Fruit fly (Drosophila melanogaster) whole organism, embryonic: ENCODE data around the gene yellow-e2.

Experiments used
- ATbp ChIP-seq: fragments of 200-800 bp; sonication (Bioruptor generic); optimal IDR thresholded peaks from 2 replicates; lab custom pipeline; 2017; ENCODE audit warnings: missing biosample characterization, mild to moderate bottlenecking, missing genetic modification characterization, missing genetic modification reagents
- Antp ChIP-seq: fragments of 200-800 bp; sonication (Bioruptor generic); optimal IDR thresholded peaks from 3 replicates; lab custom pipeline; 2016; ENCODE audit warnings: missing biosample characterization, missing genetic modification characterization
- Atf6 ChIP-seq: fragments of 200-800 bp; sonication (Bioruptor generic); IDR thresholded peaks from 2 replicates; pipeline ENCODE4 v1.3.6; 2022; ENCODE audit warnings: missing biosample characterization, missing genetic modification characterization
- B-H2 ChIP-seq: fragments of 200-800 bp; sonication (Bioruptor generic); optimal IDR thresholded peaks from 2 replicates; lab custom pipeline; 2018; ENCODE audit warnings: missing biosample characterization, mild to moderate bottlenecking, missing genetic modification characterization
- BEAF-32 ChIP-seq: fragments of 200-800 bp; sonication (Bioruptor generic); optimal IDR thresholded peaks from 3 replicates; lab custom pipeline; 2017; ENCODE audit warnings: missing biosample characterization, missing genetic modification characterization, mild to moderate bottlenecking, moderate library complexity, missing genetic modification reagents
- CG10267 ChIP-seq: fragments of 200-800 bp; sonication (Bioruptor generic); optimal IDR thresholded peaks from 2 replicates; lab custom pipeline; 2018; ENCODE audit warnings: missing biosample characterization, mild to moderate bottlenecking, missing genetic modification characterization, moderate library complexity
- CG10565 ChIP-seq: fragments of 200-800 bp; sonication (Bioruptor generic); optimal IDR thresholded peaks from 3 replicates; lab custom pipeline; 2016; ENCODE audit warnings: missing biosample characterization, mild to moderate bottlenecking, missing genetic modification characterization
- CG11085 ChIP-seq: fragments of 200-800 bp; sonication (Bioruptor generic); IDR thresholded peaks from 2 replicates; pipeline ENCODE4 v1.3.6; 2022; ENCODE audit warnings: missing biosample characterization, missing genetic modification characterization
- CG12219 ChIP-seq: fragments of 200-800 bp; sonication (Bioruptor generic); optimal IDR thresholded peaks from 3 replicates; lab custom pipeline; 2018; ENCODE audit warnings: missing biosample characterization, mild to moderate bottlenecking, missing genetic modification characterization
- CG16815 ChIP-seq: fragments of 200-800 bp; sonication (Bioruptor generic); optimal IDR thresholded peaks from 3 replicates; lab custom pipeline; 2017; ENCODE audit warnings: missing biosample characterization, mild to moderate bottlenecking, missing genetic modification characterization
- CG17361 ChIP-seq: fragments of 200-800 bp; sonication (Bioruptor generic); IDR thresholded peaks from 3 replicates; pipeline ENCODE4 v1.3.6; 2022; ENCODE audit warnings: missing biosample characterization, missing genetic modification characterization
- CG17568 ChIP-seq: fragments of 200-800 bp; sonication (Bioruptor generic); optimal IDR thresholded peaks from 2 replicates; lab custom pipeline; 2018; ENCODE audit warnings: missing biosample characterization, mild to moderate bottlenecking, missing genetic modification characterization, moderate library complexity
- CG18011 ChIP-seq: fragments of 200-800 bp; sonication (Bioruptor generic); optimal IDR thresholded peaks from 2 replicates; lab custom pipeline; 2017; ENCODE audit warnings: missing biosample characterization, missing genetic modification characterization, mild to moderate bottlenecking, moderate library complexity, missing genotype
- CG30020 ChIP-seq: fragments of 200-800 bp; optimal IDR thresholded peaks from 2 replicates; lab custom pipeline; 2019; ENCODE audit warnings: missing biosample characterization, mild to moderate bottlenecking, missing genetic modification characterization, moderate library complexity
- CG3726 ChIP-seq: fragments of 200-800 bp; sonication (Bioruptor generic); IDR thresholded peaks from 3 replicates; pipeline ENCODE4, ENCODE4 v1.3.6; 2022; ENCODE audit warnings: missing biosample characterization, missing genetic modification characterization
- CG4282 ChIP-seq: fragments of 200-800 bp; sonication (Bioruptor generic); optimal IDR thresholded peaks from 2 replicates; lab custom pipeline; 2016; ENCODE audit warnings: missing biosample characterization, missing genetic modification characterization
- CG4328 ChIP-seq: fragments of 200-800 bp; sonication (Bioruptor generic); optimal IDR thresholded peaks from 3 replicates; lab custom pipeline; 2017; ENCODE audit warnings: missing biosample characterization, missing genetic modification reagents, missing genetic modification characterization
- CG4617 ChIP-seq: fragments of 200-800 bp; sonication (Bioruptor generic); optimal IDR thresholded peaks from 3 replicates; lab custom pipeline; 2016; ENCODE audit warnings: missing biosample characterization, missing genetic modification characterization, borderline replicate concordance
- CG4820 ChIP-seq: fragments of 200-800 bp; sonication (Bioruptor generic); optimal IDR thresholded peaks from 3 replicates; lab custom pipeline; 2016; ENCODE audit warnings: missing biosample characterization, missing genetic modification characterization
- CG6683 ChIP-seq: fragments of 200-800 bp; sonication (Bioruptor generic); optimal IDR thresholded peaks from 2 replicates; lab custom pipeline; 2017; ENCODE audit warnings: missing biosample characterization, mild to moderate bottlenecking, missing genetic modification characterization, missing genetic modification reagents
- CG6765 ChIP-seq: fragments of 200-800 bp; sonication (Bioruptor generic); optimal IDR thresholded peaks from 3 replicates; lab custom pipeline; 2017; ENCODE audit warnings: missing biosample characterization, mild to moderate bottlenecking, missing genetic modification characterization
- CG9437 ChIP-seq: fragments of 200-800 bp; sonication (Bioruptor generic); optimal IDR thresholded peaks from 2 replicates; lab custom pipeline; 2018; ENCODE audit warnings: missing biosample characterization, mild to moderate bottlenecking, missing genetic modification characterization
- CTCF ChIP-seq: fragments of 200-800 bp; sonication (Bioruptor generic); optimal IDR thresholded peaks from 2 replicates; lab custom pipeline; 2017; ENCODE audit warnings: missing biosample characterization, mild to moderate bottlenecking, missing genetic modification characterization, moderate library complexity
- Chrac-16 ChIP-seq: fragments of 200-800 bp; sonication (Bioruptor generic); optimal IDR thresholded peaks from 3 replicates; lab custom pipeline; 2016; ENCODE audit warnings: missing biosample characterization, missing genetic modification characterization
- D19A ChIP-seq: fragments of 200-800 bp; optimal IDR thresholded peaks from 3 replicates; lab custom pipeline; 2019; ENCODE audit warnings: missing biosample characterization, mild to moderate bottlenecking, missing genetic modification characterization, moderate library complexity
- Hand ChIP-seq: fragments of 200-800 bp; sonication (Bioruptor generic); optimal IDR thresholded peaks from 2 replicates; lab custom pipeline; 2017; ENCODE audit warnings: mild to moderate bottlenecking, missing biosample characterization, missing genetic modification reagents, missing genetic modification characterization
- Jarid2 ChIP-seq: fragments of 200-800 bp; sonication (Bioruptor generic); optimal IDR thresholded peaks from 3 replicates; lab custom pipeline; 2017; ENCODE audit warnings: mild to moderate bottlenecking, missing biosample characterization, missing genetic modification reagents, missing genetic modification characterization
- Myb ChIP-seq: fragments of 200-800 bp; sonication (Bioruptor generic); optimal IDR thresholded peaks from 2 replicates; lab custom pipeline; 2016; ENCODE audit warnings: missing biosample characterization, missing genetic modification characterization
- Rfx ChIP-seq: fragments of 200-800 bp; sonication (Bioruptor generic); IDR thresholded peaks from 2 replicates; pipeline ENCODE4 v1.3.6; 2022; ENCODE audit warnings: missing biosample characterization, missing genetic modification characterization
- abd-A ChIP-seq: fragments of 200-800 bp; sonication (Bioruptor generic); optimal IDR thresholded peaks from 3 replicates; lab custom pipeline; 2019; ENCODE audit warnings: missing biosample characterization, mild to moderate bottlenecking, missing genetic modification characterization, moderate library complexity
- ac ChIP-seq: fragments of 200-800 bp; sonication (Bioruptor generic); optimal IDR thresholded peaks from 3 replicates; lab custom pipeline; 2017; ENCODE audit warnings: missing biosample characterization, mild to moderate bottlenecking, missing genetic modification characterization
- ara ChIP-seq: fragments of 200-800 bp; sonication (Bioruptor generic); IDR thresholded peaks from 2 replicates; pipeline ENCODE4 v1.3.6; 2022; ENCODE audit warnings: missing biosample characterization, missing genetic modification characterization
- bigmax ChIP-seq: fragments of 200-800 bp; sonication (Bioruptor generic); optimal IDR thresholded peaks from 2 replicates; lab custom pipeline; 2018; ENCODE audit warnings: missing biosample characterization, mild to moderate bottlenecking, missing genetic modification characterization
- cad ChIP-seq: fragments of >200 bp; optimal IDR thresholded peaks from 2 replicates; lab custom pipeline; 2017; ENCODE audit warnings: missing biosample characterization, missing genetic modification characterization
- cg ChIP-seq: fragments of 200-800 bp; sonication (Bioruptor generic); optimal IDR thresholded peaks from 3 replicates; lab custom pipeline; 2019; ENCODE audit warnings: missing biosample characterization, mild to moderate bottlenecking, missing genetic modification characterization, moderate library complexity
- chinmo ChIP-seq: fragments of 200-800 bp; sonication (Bioruptor generic); IDR thresholded peaks from 4 replicates; pipeline ENCODE4 v1.3.6; 2022; ENCODE audit warnings: missing biosample characterization, missing genetic modification characterization; ENCODE audit not compliant: partially characterized antibody
- chm ChIP-seq: fragments of 200-800 bp; sonication (Bioruptor generic); IDR thresholded peaks from 2 replicates; pipeline ENCODE4 v1.3.6; 2022; ENCODE audit warnings: missing biosample characterization, missing genetic modification characterization
- croc ChIP-seq: fragments of 200-800 bp; sonication (Bioruptor generic); conservative IDR thresholded peaks from 3 replicates; pipeline ENCODE4 v1.3.6; 2022; ENCODE audit warnings: missing biosample characterization, missing genetic modification characterization
- da ChIP-seq: fragments of 200-800 bp; sonication (Bioruptor generic); optimal IDR thresholded peaks from 2 replicates; lab custom pipeline; 2016; ENCODE audit warnings: missing biosample characterization, missing genetic modification characterization
- eyg ChIP-seq: fragments of 200-800 bp; sonication (Bioruptor generic); optimal IDR thresholded peaks from 3 replicates; lab custom pipeline; 2016; ENCODE audit warnings: missing biosample characterization, missing genetic modification characterization
- fd3F ChIP-seq: fragments of 200-800 bp; sonication (Bioruptor generic); optimal IDR thresholded peaks from 2 replicates; lab custom pipeline; 2018; ENCODE audit warnings: missing biosample characterization, mild to moderate bottlenecking, missing genetic modification characterization, moderate library complexity
- fu2 ChIP-seq: fragments of 200-800 bp; sonication (Bioruptor generic); optimal IDR thresholded peaks from 2 replicates; lab custom pipeline; 2016; ENCODE audit warnings: missing biosample characterization, missing genetic modification characterization
- inv ChIP-seq: fragments of 200-800 bp; sonication (Bioruptor generic); IDR thresholded peaks from 2 replicates; pipeline ENCODE4 v1.3.6; 2022; ENCODE audit warnings: missing biosample characterization, missing genetic modification characterization; ENCODE audit not compliant: partially characterized antibody
- nerfin-1 ChIP-seq: fragments of 200-800 bp; sonication (Bioruptor generic); optimal IDR thresholded peaks from 3 replicates; lab custom pipeline; 2019; ENCODE audit warnings: missing biosample characterization, mild to moderate bottlenecking, missing genetic modification characterization, moderate library complexity
- pzg ChIP-seq: fragments of 200-800 bp; sonication (Bioruptor generic); optimal IDR thresholded peaks from 3 replicates; lab custom pipeline; 2018; ENCODE audit warnings: missing biosample characterization, mild to moderate bottlenecking, missing genetic modification characterization, moderate library complexity
- sc ChIP-seq, 3 experiments: fragments of >200 bp in 2 of 3; fragments of 200-800 bp in 1 of 3; sonication (Bioruptor generic) in 1 of 3; optimal IDR thresholded peaks; 2 replicates in 2 of 3; 3 replicates in 1 of 3; lab custom pipeline; 2017; ENCODE audit warnings: mild to moderate bottlenecking in 1 of 3, missing biosample characterization in 1 of 3, missing genetic modification characterization in 1 of 3, missing genetic modification reagents in 1 of 3
- schlank ChIP-seq: fragments of 200-800 bp; sonication (Bioruptor generic); optimal IDR thresholded peaks from 2 replicates; lab custom pipeline; 2018; ENCODE audit warnings: missing biosample characterization, mild to moderate bottlenecking, missing genetic modification characterization
- sisA ChIP-seq: fragments of 200-800 bp; sonication (Bioruptor generic); IDR thresholded peaks from 2 replicates; pipeline ENCODE4 v1.3.6; 2022; ENCODE audit warnings: missing biosample characterization, missing genetic modification characterization
- sr ChIP-seq: fragments of 200-800 bp; sonication (Bioruptor generic); IDR thresholded peaks from 3 replicates; pipeline ENCODE4 v1.3.6; 2022; ENCODE audit warnings: missing biosample characterization, missing genetic modification characterization
- wdn ChIP-seq: fragments of 200-800 bp; sonication (Bioruptor generic); IDR thresholded peaks from 2 replicates; pipeline ENCODE4 v1.3.6; 2022; ENCODE audit warnings: missing biosample characterization, missing genetic modification characterization

The yellow-e2 gene

dm6 chr3R:13425470-13426033 lies 18.8 kb upstream of the yellow-e2 start, which contains the start of gene Act87E (continued):
- TF ChIP-seq eyg (no peak), CG9437 (GFP tag; lab: Kevin White, UChicago) (peak; percentile 73), BEAF-32 (no peak), CG6683 (no peak), da (no peak), cg (GFP tag; lab: Kevin White, UChicago) (peak; percentile 38), chm (GFP tag; lab: Robert Waterston, UW) (no peak), schlank (no peak), CG16815 (GFP tag; lab: Kevin White, UChicago) (peak; percentile 54), inv (GFP tag; lab: Robert Waterston, UW) (no peak), sc (optimal IDR thresholded peaks at IDR 0.05; lab: Kevin White, UChicago) (no peak), sc (GFP tag; optimal IDR thresholded peaks at IDR 0.05; lab: Kevin White, UChicago) (peak; percentile 47), CG4282 (GFP tag; lab: Kevin White, UChicago) (no peak), chinmo (GFP tag; lab: Robert Waterston, UW) (peak; percentile 65; the same call in 2 of the 4 replicates), croc (GFP tag; lab: Robert Waterston, UW) (peak; percentile 47; the same call in 1 of the 3 replicates), cad (GFP tag; lab: Kevin White, UChicago) (no peak), CG11085 (GFP tag; lab: Robert Waterston, UW) (no peak), ac (GFP tag; lab: Kevin White, UChicago) (peak; percentile 30), CG4617 (GFP tag; lab: Kevin White, UChicago) (no peak), CG17361 (GFP tag; lab: Robert Waterston, UW) (peak; percentile 91), CG6765 (no peak), CG4328 (GFP tag; lab: Kevin White, UChicago) (peak; percentile 3), pzg (GFP tag; lab: Kevin White, UChicago) (no peak), fu2 (GFP tag; lab: Kevin White, UChicago) (no peak), bigmax (no peak), CG10565 (GFP tag; lab: Kevin White, UChicago) (no peak), sisA (peak; percentile 55; the same call in 1 of the 2 replicates), Jarid2 (no peak), Atf6 (GFP tag; lab: Robert Waterston, UW) (no peak; the same call in 1 of the 2 replicates), ara (GFP tag; lab: Robert Waterston, UW) (peak; percentile 68), CG10267 (peak; percentile 78), Rfx (0 out of 2 replicates have a peak, but pooled peaks have one; percentile 10), Myb (GFP tag; lab: Kevin White, UChicago) (no peak), CG12219 (GFP tag; lab: Kevin White, UChicago) (no peak), D19A (peak; percentile 81), CG3726 (GFP tag; lab: Robert Waterston, UW) (no peak), CG4820 (GFP tag; lab: Kevin White, UChicago) (peak; percentile 15), CG17568 (no peak), CG30020 (peak; percentile 46), fd3F (GFP tag; lab: Kevin White, UChicago) (peak; percentile 52), B-H2 (GFP tag; lab: Kevin White, UChicago) (no peak), abd-A (no peak), ATbp (GFP tag; lab: Kevin White, UChicago) (peak; percentile 35), Hand (GFP tag; lab: Kevin White, UChicago) (no peak), CTCF (no peak), sr (GFP tag; lab: Robert Waterston, UW) (peak; percentile 66; the same call in 2 of the 3 replicates), nerfin-1 (tag; lab: Kevin White, UChicago) (peak; percentile 73), CG18011 (GFP tag; lab: Kevin White, UChicago) (no peak), wdn (GFP tag; lab: Robert Waterston, UW) (no peak), Chrac-16 (GFP tag; lab: Kevin White, UChicago) (no peak), Antp (GFP tag; lab: Kevin White, UChicago) (no peak)
